Fruit fly (Drosophila melanogaster): ENCODE measurements around the gene Rga.

The Rga gene

dm6 chr3R:5612372-5613113 lies at the start of gene Rga:
Gene Rga, minus strand, starts transcription at chr3R:5613112.
- no peak for TF ChIP-seq CG8478 (optimal IDR thresholded peaks at IDR 0.05)
- no peak for TF ChIP-seq usp (GFP tag; optimal IDR thresholded peaks at IDR 0.05)
- no peak for TF ChIP-seq pan (optimal IDR thresholded peaks at IDR 0.05)
- TF ChIP-seq Dll (optimal IDR thresholded peaks at IDR 0.05): peak; percentile 11

dm6 chr3R:5660198-5660893 lies 47.4 kb upstream of the Rga start, which contains the start of gene Wdr33:
Gene Wdr33, plus strand, starts transcription at chr3R:5660635.
- TF ChIP-seq Dll (optimal IDR thresholded peaks at IDR 0.05) (no peak), CG8478 (optimal IDR thresholded peaks at IDR 0.05) (no peak), pan (optimal IDR thresholded peaks at IDR 0.05) (no peak), EcR (GFP tag; optimal IDR thresholded peaks at IDR 0.05) (no peak), psq (optimal IDR thresholded peaks at IDR 0.05) (no peak), usp (GFP tag; optimal IDR thresholded peaks at IDR 0.05) (no peak)

- TF ChIP-seq pan (optimal IDR thresholded peaks at IDR 0.05) (no peak), Dll (optimal IDR thresholded peaks at IDR 0.05) (no peak), EcR (GFP tag; optimal IDR thresholded peaks at IDR 0.05) (no peak), CG8478 (optimal IDR thresholded peaks at IDR 0.05) (no peak), usp (GFP tag; optimal IDR thresholded peaks at IDR 0.05) (no peak), psq (optimal IDR thresholded peaks at IDR 0.05) (no peak)
Observed at dm6 chr3R:5659829-5660197, 46.9 kb upstream of the Rga start, which contains the start of gene CG2182. Gene CG2182, minus strand, starts transcription at chr3R:5659912.

- TF ChIP-seq Dll (optimal IDR thresholded peaks at IDR 0.05): no peak
- no peak for TF ChIP-seq psq (optimal IDR thresholded peaks at IDR 0.05)
- TF ChIP-seq EcR (GFP tag; optimal IDR thresholded peaks at IDR 0.05): no peak
Observed at dm6 chr3R:5658984-5659802, 46.3 kb upstream of the Rga start.

- no peak for TF ChIP-seq pan (optimal IDR thresholded peaks at IDR 0.05)
- TF ChIP-seq Dll (optimal IDR thresholded peaks at IDR 0.05): no peak
- no peak for TF ChIP-seq CG8478 (optimal IDR thresholded peaks at IDR 0.05)
- no peak for TF ChIP-seq psq (optimal IDR thresholded peaks at IDR 0.05)
- no peak for TF ChIP-seq EcR (GFP tag; optimal IDR thresholded peaks at IDR 0.05)
- no peak for TF ChIP-seq usp (GFP tag; optimal IDR thresholded peaks at IDR 0.05)
Observed at dm6 chr3R:5654692-5655181, 41.8 kb upstream of the Rga start, which contains the start of the genes elm and MED27. Gene elm, minus strand, starts transcription at chr3R:5654861. Gene MED27, plus strand, starts transcription at chr3R:5655139.

- TF ChIP-seq psq (optimal IDR thresholded peaks at IDR 0.05): no peak
- no peak for TF ChIP-seq Dll (optimal IDR thresholded peaks at IDR 0.05)
- no peak for TF ChIP-seq pan (optimal IDR thresholded peaks at IDR 0.05)
- TF ChIP-seq CG8478 (optimal IDR thresholded peaks at IDR 0.05): no peak
- no peak for TF ChIP-seq usp (GFP tag; optimal IDR thresholded peaks at IDR 0.05)
- no peak for TF ChIP-seq EcR (GFP tag; optimal IDR thresholded peaks at IDR 0.05)
Observed at dm6 chr3R:5653887-5654286, 41.0 kb upstream of the Rga start.

- TF ChIP-seq EcR (GFP tag; optimal IDR thresholded peaks at IDR 0.05) (no peak), CG8478 (optimal IDR thresholded peaks at IDR 0.05) (no peak), usp (GFP tag; optimal IDR thresholded peaks at IDR 0.05) (no peak), psq (optimal IDR thresholded peaks at IDR 0.05) (no peak), pan (optimal IDR thresholded peaks at IDR 0.05) (no peak), Dll (optimal IDR thresholded peaks at IDR 0.05) (no peak)
Observed at dm6 chr3R:5649903-5650302, 37.0 kb upstream of the Rga start.

- TF ChIP-seq pan (optimal IDR thresholded peaks at IDR 0.05) (no peak), Dll (optimal IDR thresholded peaks at IDR 0.05) (no peak), EcR (GFP tag; optimal IDR thresholded peaks at IDR 0.05) (no peak), usp (GFP tag; optimal IDR thresholded peaks at IDR 0.05) (no peak), CG8478 (optimal IDR thresholded peaks at IDR 0.05) (no peak), psq (optimal IDR thresholded peaks at IDR 0.05) (no peak)
Observed at dm6 chr3R:5648569-5649476, 35.9 kb upstream of the Rga start, which contains the start of the genes MTA1-like and Sec23. Gene MTA1-like, minus strand, starts transcription at chr3R:5648738. Gene Sec23, plus strand, starts transcription at chr3R:5649065.

- TF ChIP-seq EcR (GFP tag; optimal IDR thresholded peaks at IDR 0.05) (no peak), Dll (optimal IDR thresholded peaks at IDR 0.05) (no peak), usp (GFP tag; optimal IDR thresholded peaks at IDR 0.05) (no peak), pan (optimal IDR thresholded peaks at IDR 0.05) (no peak), psq (optimal IDR thresholded peaks at IDR 0.05) (no peak), CG8478 (optimal IDR thresholded peaks at IDR 0.05) (no peak)
Observed at dm6 chr3R:5647705-5648568, 35.0 kb upstream of the Rga start.

dm6 chr3R:5643421-5643820 lies 30.5 kb upstream of the Rga start:
- TF ChIP-seq EcR (GFP tag; optimal IDR thresholded peaks at IDR 0.05) (no peak), pan (optimal IDR thresholded peaks at IDR 0.05) (no peak), usp (GFP tag; optimal IDR thresholded peaks at IDR 0.05) (no peak), CG8478 (optimal IDR thresholded peaks at IDR 0.05) (no peak), Dll (optimal IDR thresholded peaks at IDR 0.05) (no peak), psq (optimal IDR thresholded peaks at IDR 0.05) (no peak)

Data from whole organism.